Worm (Caenorhabditis elegans) whole organism, young adult: Measurements from ENCODE around the gene cutl-18.

ENCODE experiments used
- B0336.3 ChIP-seq: fragments of 200-800 bp; sonication (Bioruptor generic); IDR thresholded peaks from 2 replicates; pipeline ENCODE4 v1.3.6; 2022; ENCODE audit warnings: missing genetic modification characterization, missing compliant biosample characterization
- C06A6.2 ChIP-seq: fragments of 200-800 bp; sonication (Bioruptor generic); conservative IDR thresholded peaks from 2 replicates; pipeline ENCODE4 v1.3.6; 2022; ENCODE audit warnings: missing genetic modification characterization, missing compliant biosample characterization
- D2030.7 ChIP-seq: fragments of 200-800 bp; sonication (Bioruptor generic); IDR thresholded peaks from 2 replicates; pipeline ENCODE4 v1.3.6; 2022; ENCODE audit warnings: missing genetic modification reagents, missing genetic modification characterization, missing compliant biosample characterization
- F52B5.7 ChIP-seq: sonication (generic microtip); optimal IDR thresholded peaks from 2 replicates; lab custom pipeline; 2016; ENCODE audit warnings: mild to moderate bottlenecking, missing genetic modification characterization, missing compliant biosample characterization
- F55B11.4 ChIP-seq: sonication (generic microtip); optimal IDR thresholded peaks from 2 replicates; lab custom pipeline; 2016; ENCODE audit warnings: missing compliant biosample characterization, missing genetic modification characterization, borderline replicate concordance; ENCODE audit not compliant: insufficient read depth
- K11D2.4 ChIP-seq: fragments of 200-800 bp; sonication (Bioruptor generic); IDR thresholded peaks from 2 replicates; pipeline ENCODE4 v1.3.6; 2022; ENCODE audit warnings: missing genetic modification reagents, missing genetic modification characterization, missing compliant biosample characterization
- K12H6.12 ChIP-seq: fragments of 200-800 bp; sonication (Bioruptor generic); optimal IDR thresholded peaks from 2 replicates; lab custom pipeline; 2018; ENCODE audit warnings: mild to moderate bottlenecking, missing genetic modification characterization, missing compliant biosample characterization
- T07F8.4 ChIP-seq: sonication (generic microtip); optimal IDR thresholded peaks from 2 replicates; lab custom pipeline; 2016; ENCODE audit warnings: mild to moderate bottlenecking, missing genetic modification characterization, moderate library complexity, missing compliant biosample characterization
- Y53F4B.3 ChIP-seq: fragments of 200-800 bp; sonication (Bioruptor generic); IDR thresholded peaks from 2 replicates; pipeline ENCODE4 v1.3.6; 2022; ENCODE audit warnings: missing genetic modification reagents, missing genetic modification characterization, missing compliant biosample characterization
- Y56A3A.18 ChIP-seq: fragments of 200-800 bp; sonication (Bioruptor generic); IDR thresholded peaks from 2 replicates; pipeline ENCODE4 v1.3.6; 2022; ENCODE audit warnings: missing genetic modification reagents, missing genetic modification characterization, missing compliant biosample characterization
- Y79H2A.3 ChIP-seq: fragments of 200-800 bp; sonication (Bioruptor generic); conservative IDR thresholded peaks from 2 replicates; pipeline ENCODE4 v1.3.6; 2022; ENCODE audit warnings: missing genetic modification reagents, missing genetic modification characterization, missing compliant biosample characterization
- ZK185.1 ChIP-seq: sonication (generic microtip); optimal IDR thresholded peaks from 2 replicates; lab custom pipeline; 2016; ENCODE audit warnings: mild to moderate bottlenecking, missing genetic modification characterization, missing compliant biosample characterization; ENCODE audit not compliant: poor library complexity, severe bottlenecking
- ama-1 ChIP-seq, 3 experiments: fragments of 150-350 bp in 1 of 3; sonication (generic microtip) in 2 of 3; optimal IDR thresholded peaks; 2 replicates each; lab custom pipeline; 2014 to 2018; ENCODE audit warnings: missing biosample characterization in 2 of 3, missing genetic modification characterization in 2 of 3, missing genetic modification reagents in 2 of 3
- aptf-2 ChIP-seq: fragments of 200-800 bp; sonication (Bioruptor generic); conservative IDR thresholded peaks from 2 replicates; pipeline ENCODE4 v1.3.6; 2022; ENCODE audit warnings: missing genetic modification reagents, missing genetic modification characterization, missing compliant biosample characterization
- attf-3 ChIP-seq: fragments of 200-800 bp; sonication (Bioruptor generic); conservative IDR thresholded peaks from 2 replicates; pipeline ENCODE4 v1.3.6; 2022; ENCODE audit warnings: missing genetic modification reagents, missing genetic modification characterization, missing compliant biosample characterization
- attf-5 ChIP-seq: fragments of 200-800 bp; sonication (Bioruptor generic); optimal IDR thresholded peaks from 2 replicates; lab custom pipeline; 2018; ENCODE audit warnings: mild to moderate bottlenecking, missing genetic modification characterization, missing compliant biosample characterization
- ccch-3 ChIP-seq: fragments of 200-800 bp; sonication (Bioruptor generic); optimal IDR thresholded peaks from 2 replicates; lab custom pipeline; 2018; ENCODE audit warnings: mild to moderate bottlenecking, missing genetic modification characterization, missing compliant biosample characterization
- ceh-27 ChIP-seq: fragments of 200-800 bp; sonication (Bioruptor generic); optimal IDR thresholded peaks from 2 replicates; lab custom pipeline; 2018; ENCODE audit warnings: mild to moderate bottlenecking, missing genetic modification characterization, moderate library complexity, missing compliant biosample characterization
- ceh-40 ChIP-seq: fragments of 200-800 bp; sonication (Bioruptor generic); IDR thresholded peaks from 2 replicates; pipeline ENCODE4 v1.3.6; 2022; ENCODE audit warnings: missing genetic modification characterization, missing compliant biosample characterization
- ceh-58 ChIP-seq: fragments of 200-800 bp; sonication (Bioruptor generic); IDR thresholded peaks from 2 replicates; pipeline ENCODE4 v1.3.6; 2022; ENCODE audit warnings: missing genetic modification characterization, missing compliant biosample characterization
- efl-1 ChIP-seq: fragments of 150-350 bp; optimal IDR thresholded peaks from 2 replicates; lab custom pipeline; 2014; ENCODE audit warnings: missing biosample characterization, missing genetic modification reagents, missing genetic modification characterization
- egl-18 ChIP-seq: fragments of 200-800 bp; sonication (Bioruptor generic); IDR thresholded peaks from 2 replicates; pipeline ENCODE4 v1.3.6; 2022; ENCODE audit warnings: missing genetic modification reagents, missing genetic modification characterization, missing compliant biosample characterization
- egl-44 ChIP-seq: fragments of 200-800 bp; sonication (Bioruptor generic); IDR thresholded peaks from 2 replicates; pipeline ENCODE4 v1.3.6; 2022; ENCODE audit warnings: missing genetic modification reagents, missing genetic modification characterization, missing compliant biosample characterization
- him-1 ChIP-seq: sonication (generic microtip); optimal IDR thresholded peaks from 2 replicates; lab custom pipeline; 2016; ENCODE audit warnings: missing genotype, missing genetic modification reagents, missing genetic modification characterization, missing compliant biosample characterization
- hlh-12 ChIP-seq: sonication (generic microtip); optimal IDR thresholded peaks from 2 replicates; lab custom pipeline; 2016; ENCODE audit warnings: missing genetic modification characterization, missing compliant biosample characterization
- hlh-26 ChIP-seq: fragments of 200-800 bp; sonication (Bioruptor generic); conservative IDR thresholded peaks from 2 replicates; pipeline ENCODE4 v1.3.6; 2022; ENCODE audit warnings: missing genetic modification reagents, missing genetic modification characterization, missing compliant biosample characterization
- hsf-1 ChIP-seq: fragments of 200-800 bp; sonication (Bioruptor generic); IDR thresholded peaks from 2 replicates; pipeline ENCODE4 v1.3.6; 2022; ENCODE audit warnings: missing genetic modification reagents, missing genetic modification characterization, missing compliant biosample characterization
- lin-54 ChIP-seq: fragments of 200-800 bp; sonication (Bioruptor generic); optimal IDR thresholded peaks from 2 replicates; lab custom pipeline; 2018; ENCODE audit warnings: mild to moderate bottlenecking, missing genetic modification characterization, missing compliant biosample characterization
- lsy-27 ChIP-seq: sonication (generic microtip); optimal IDR thresholded peaks from 2 replicates; lab custom pipeline; 2017; ENCODE audit warnings: missing genetic modification characterization, mild to moderate bottlenecking, missing compliant biosample characterization, antibody characterized with exemption, missing genotype, borderline replicate concordance; ENCODE audit not compliant: insufficient read depth
- madf-8 ChIP-seq: fragments of 200-800 bp; sonication (Bioruptor generic); conservative IDR thresholded peaks from 2 replicates; pipeline ENCODE4 v1.3.6; 2022; ENCODE audit warnings: missing genetic modification reagents, missing genetic modification characterization, missing compliant biosample characterization
- mel-28 ChIP-seq: sonication (generic microtip); optimal IDR thresholded peaks from 2 replicates; lab custom pipeline; 2016; ENCODE audit warnings: borderline replicate concordance, mild to moderate bottlenecking, missing genetic modification characterization, missing compliant biosample characterization
- nhr-120 ChIP-seq: fragments of 200-800 bp; sonication (Bioruptor generic); IDR thresholded peaks from 2 replicates; pipeline ENCODE4 v1.3.6; 2022; ENCODE audit warnings: missing genetic modification characterization, missing compliant biosample characterization
- nhr-80 ChIP-seq: sonication (generic microtip); optimal IDR thresholded peaks from 2 replicates; lab custom pipeline; 2016; ENCODE audit warnings: missing genetic modification characterization, missing compliant biosample characterization
- repo-1 ChIP-seq: sonication (generic microtip); optimal IDR thresholded peaks from 2 replicates; lab custom pipeline; 2017; ENCODE audit warnings: mild to moderate bottlenecking, missing genetic modification characterization, missing compliant biosample characterization
- sdz-38 ChIP-seq: sonication (generic microtip); optimal IDR thresholded peaks from 2 replicates; lab custom pipeline; 2016; ENCODE audit warnings: missing genotype, missing genetic modification characterization, missing compliant biosample characterization
- sea-2 ChIP-seq: fragments of 200-800 bp; sonication (Bioruptor generic); IDR thresholded peaks from 2 replicates; pipeline ENCODE4 v1.3.6; 2022; ENCODE audit warnings: missing genetic modification characterization, missing compliant biosample characterization
- snpc-1.1 ChIP-seq: sonication (generic microtip); optimal IDR thresholded peaks from 2 replicates; lab custom pipeline; 2017; ENCODE audit warnings: missing genetic modification characterization, mild to moderate bottlenecking, missing compliant biosample characterization, antibody characterized with exemption, moderate library complexity, missing genotype, missing genetic modification reagents; ENCODE audit not compliant: insufficient read depth
- snpc-1.3 ChIP-seq: sonication (generic microtip); optimal IDR thresholded peaks from 2 replicates; lab custom pipeline; 2017; ENCODE audit warnings: missing genetic modification characterization, mild to moderate bottlenecking, missing compliant biosample characterization, antibody characterized with exemption, moderate library complexity, missing genotype, missing genetic modification reagents; ENCODE audit not compliant: insufficient read depth
- somi-1 ChIP-seq: fragments of 200-800 bp; sonication (Bioruptor generic); optimal IDR thresholded peaks from 2 replicates; lab custom pipeline; 2018; ENCODE audit warnings: mild to moderate bottlenecking, missing genetic modification characterization, missing compliant biosample characterization
- tlf-1 ChIP-seq: fragments of 200-800 bp; sonication (Bioruptor generic); optimal IDR thresholded peaks from 2 replicates; lab custom pipeline; 2018; ENCODE audit warnings: mild to moderate bottlenecking, missing genetic modification characterization, missing compliant biosample characterization
- unc-130 ChIP-seq: sonication (generic microtip); optimal IDR thresholded peaks from 2 replicates; lab custom pipeline; 2016; ENCODE audit warnings: missing genetic modification reagents, missing genetic modification characterization, missing compliant biosample characterization
- ztf-25 ChIP-seq: fragments of 200-800 bp; sonication (Bioruptor generic); IDR thresholded peaks from 2 replicates; pipeline ENCODE4 v1.3.6; 2022; ENCODE audit warnings: missing genetic modification reagents, missing genetic modification characterization, missing compliant biosample characterization

cutl-18 gene

ce11 chrV:11312904-11313303, 3.8 kb downstream of the cutl-18 start:
- TF ChIP-seq F52B5.7 (tag; lab: Kevin White, UChicago) (no peak), ZK185.1 (tag; lab: Kevin White, UChicago) (no peak)

- TF ChIP-seq ceh-40 (GFP tag; lab: Robert Waterston, UW) = no peak
- TF ChIP-seq nhr-80 (tag; lab: Kevin White, UChicago) = peak; percentile 92
- TF ChIP-seq madf-8 (GFP tag; lab: Robert Waterston, UW) = no peak
- TF ChIP-seq lsy-27 = no peak
- TF ChIP-seq, all 124 proteins: peak for 1
Measured at ce11 chrV:11311013-11311472, 5.7 kb downstream of the cutl-18 start, which contains the start of gene T03F7.7. Gene T03F7.7, plus strand, starts transcription at chrV:11311422.

ce11 chrV:11308915-11309314, 7.8 kb downstream of the cutl-18 start:
- no peak for TF ChIP-seq hlh-26 (GFP tag; lab: Robert Waterston, UW)
- TF ChIP-seq somi-1 (GFP tag; lab: Kevin White, UChicago) = peak; percentile 15
- no peak for TF ChIP-seq snpc-1.1 (tag; lab: Kevin White, UChicago)
- peak; percentile 17 for TF ChIP-seq K12H6.12 (tag; lab: Kevin White, UChicago)
- no peak for TF ChIP-seq hsf-1 (GFP tag; lab: Robert Waterston, UW)
- no peak for TF ChIP-seq T07F8.4 (tag; lab: Kevin White, UChicago)

ce11 chrV:11308346-11308745, 8.4 kb downstream of the cutl-18 start, which contains the start of gene snf-11:
Gene snf-11, minus strand, starts transcription at chrV:11308446.
- TF ChIP-seq lin-54 (GFP tag; lab: Kevin White, UChicago) (no peak), ceh-27 (no peak), ccch-3 (no peak), ama-1 (optimal IDR thresholded peaks at IDR 0.05; lab: Kevin White, UChicago) (no peak), ama-1 (GFP tag; optimal IDR thresholded peaks at IDR 0.05; lab: Kevin White, UChicago) (no peak), efl-1 (GFP tag; lab: Kevin White, UChicago) (no peak), D2030.7 (GFP tag; lab: Robert Waterston, UW) (no peak), hlh-26 (GFP tag; lab: Robert Waterston, UW) (no peak), mel-28 (tag; lab: Kevin White, UChicago) (no peak), ZK185.1 (tag; lab: Kevin White, UChicago) (no peak), F55B11.4 (tag; lab: Kevin White, UChicago) (no peak), C06A6.2 (GFP tag; lab: Robert Waterston, UW) (no peak), egl-44 (GFP tag; lab: Robert Waterston, UW) (no peak), hlh-12 (tag; lab: Kevin White, UChicago) (no peak), Y53F4B.3 (GFP tag; lab: Robert Waterston, UW) (no peak), sea-2 (GFP tag; lab: Robert Waterston, UW) (no peak), sdz-38 (tag; lab: Kevin White, UChicago) (no peak), attf-3 (GFP tag; lab: Robert Waterston, UW) (no peak), Y56A3A.18 (GFP tag; lab: Robert Waterston, UW) (no peak), ceh-58 (GFP tag; lab: Robert Waterston, UW) (no peak), attf-5 (no peak)

- no peak for TF ChIP-seq ztf-25 (GFP tag; lab: Robert Waterston, UW)
- no peak for TF ChIP-seq unc-130 (GFP tag; lab: Kevin White, UChicago)
- no peak for TF ChIP-seq B0336.3 (GFP tag; lab: Robert Waterston, UW)
- TF ChIP-seq D2030.7 (GFP tag; lab: Robert Waterston, UW) = no peak
- TF ChIP-seq Y79H2A.3 = no peak
- TF ChIP-seq ceh-27 = no peak
- TF ChIP-seq nhr-80 (tag; lab: Kevin White, UChicago) = no peak
- TF ChIP-seq egl-18 (GFP tag; lab: Robert Waterston, UW) = no peak
- TF ChIP-seq tlf-1 = no peak
- TF ChIP-seq K11D2.4 (GFP tag; lab: Robert Waterston, UW) = no peak
- no peak for TF ChIP-seq repo-1 (tag; lab: Kevin White, UChicago)
- no peak for TF ChIP-seq aptf-2 (GFP tag; lab: Robert Waterston, UW)
- no peak for TF ChIP-seq snpc-1.3 (tag; lab: Kevin White, UChicago)
- TF ChIP-seq him-1 = no peak
- TF ChIP-seq nhr-120 (GFP tag; lab: Robert Waterston, UW) = no peak
- TF ChIP-seq, all 124 proteins: peak for 0
Measured at ce11 chrV:11307781-11308180, 8.9 kb downstream of the cutl-18 start.
